Fruit fly (Drosophila melanogaster) whole organism, prepupa: ENCODE data around the gene CG6126.

ENCODE experiments used
- Blimp-1 ChIP-seq: fragments of 200-800 bp; sonication (Bioruptor generic); optimal IDR thresholded peaks from 3 replicates; lab custom pipeline; 2017; ENCODE audit warnings: missing biosample characterization, missing genetic modification characterization, mild to moderate bottlenecking, moderate library complexity, missing genetic modification reagents
- CG10631 ChIP-seq: fragments of 200-800 bp; sonication (Bioruptor generic); optimal IDR thresholded peaks from 2 replicates; lab custom pipeline; 2016; ENCODE audit warnings: missing biosample characterization, missing genetic modification characterization
- CG10669 ChIP-seq: fragments of 200-800 bp; sonication (Bioruptor generic); optimal IDR thresholded peaks from 3 replicates; lab custom pipeline; 2018; ENCODE audit warnings: missing biosample characterization, mild to moderate bottlenecking, missing genetic modification characterization, moderate library complexity
- CG11294 ChIP-seq: fragments of 200-800 bp; sonication (Bioruptor generic); IDR thresholded peaks from 2 replicates; pipeline ENCODE4 v1.3.6; 2022; ENCODE audit warnings: missing biosample characterization, missing genetic modification characterization
- CG11762 ChIP-seq: fragments of 200-800 bp; sonication (Bioruptor generic); optimal IDR thresholded peaks from 3 replicates; lab custom pipeline; 2016; ENCODE audit warnings: missing biosample characterization, missing genetic modification characterization; ENCODE audit not compliant: insufficient read depth
- CG11902 ChIP-seq: fragments of 200-800 bp; sonication (Bioruptor generic); optimal IDR thresholded peaks from 3 replicates; lab custom pipeline; 2016; ENCODE audit warnings: missing biosample characterization, missing genetic modification characterization
- CG15336 ChIP-seq: fragments of 200-800 bp; sonication (Bioruptor generic); IDR thresholded peaks from 2 replicates; pipeline ENCODE4 v1.3.6; 2022; ENCODE audit warnings: missing biosample characterization, missing genetic modification characterization
- CG1621 ChIP-seq: fragments of 200-800 bp; sonication (Bioruptor generic); optimal IDR thresholded peaks from 3 replicates; lab custom pipeline; 2018; ENCODE audit warnings: missing biosample characterization, mild to moderate bottlenecking, missing genetic modification characterization
- CG16779 ChIP-seq: fragments of 200-800 bp; sonication (Bioruptor generic); optimal IDR thresholded peaks from 3 replicates; lab custom pipeline; 2017; ENCODE audit warnings: missing biosample characterization, mild to moderate bottlenecking, missing genetic modification characterization
- CG3032 ChIP-seq: fragments of 200-800 bp; optimal IDR thresholded peaks from 2 replicates; lab custom pipeline; 2019; ENCODE audit warnings: missing biosample characterization, mild to moderate bottlenecking, missing genetic modification characterization, moderate library complexity
- CG31627 ChIP-seq: fragments of 200-800 bp; sonication (Bioruptor generic); optimal IDR thresholded peaks from 3 replicates; lab custom pipeline; 2016; ENCODE audit warnings: missing biosample characterization, missing genetic modification characterization
- CG32006 ChIP-seq: fragments of 200-800 bp; sonication (Bioruptor generic); optimal IDR thresholded peaks from 3 replicates; lab custom pipeline; 2017; ENCODE audit warnings: missing biosample characterization, mild to moderate bottlenecking, missing genetic modification characterization
- CG34406 ChIP-seq: fragments of 200-800 bp; sonication (Bioruptor generic); optimal IDR thresholded peaks from 3 replicates; lab custom pipeline; 2016; ENCODE audit warnings: missing biosample characterization, missing genetic modification characterization
- CG3919 ChIP-seq: fragments of 200-800 bp; sonication (Bioruptor generic); optimal IDR thresholded peaks from 3 replicates; lab custom pipeline; 2016; ENCODE audit warnings: missing biosample characterization, missing genetic modification characterization
- CG4318 ChIP-seq: fragments of 200-800 bp; sonication (Bioruptor generic); optimal IDR thresholded peaks from 3 replicates; lab custom pipeline; 2017; ENCODE audit warnings: missing biosample characterization, mild to moderate bottlenecking, missing genetic modification characterization
- CG6163 ChIP-seq: fragments of 200-800 bp; sonication (Bioruptor generic); IDR thresholded peaks from 3 replicates; pipeline ENCODE4 v1.3.6; 2022; ENCODE audit warnings: missing biosample characterization, missing genetic modification characterization
- CG6276 ChIP-seq: fragments of 200-800 bp; sonication (Bioruptor generic); optimal IDR thresholded peaks from 2 replicates; lab custom pipeline; 2017; ENCODE audit warnings: missing biosample characterization, mild to moderate bottlenecking, missing genetic modification characterization
- CG6792 ChIP-seq: fragments of 200-800 bp; sonication (Bioruptor generic); optimal IDR thresholded peaks from 3 replicates; lab custom pipeline; 2016; ENCODE audit warnings: missing biosample characterization, missing genetic modification characterization
- CG6808 ChIP-seq: fragments of 200-800 bp; sonication (Bioruptor generic); optimal IDR thresholded peaks from 3 replicates; lab custom pipeline; 2017; ENCODE audit warnings: missing biosample characterization, missing genetic modification characterization, mild to moderate bottlenecking, moderate library complexity, missing genetic modification reagents
- CG8119 ChIP-seq: fragments of 200-800 bp; sonication (Bioruptor generic); IDR thresholded peaks from 3 replicates; pipeline ENCODE4 v1.3.6; 2022; ENCODE audit warnings: missing biosample characterization, missing genetic modification characterization
- CG8319 ChIP-seq: fragments of 200-800 bp; sonication (Bioruptor generic); optimal IDR thresholded peaks from 3 replicates; lab custom pipeline; 2016; ENCODE audit warnings: missing biosample characterization, missing genetic modification characterization
- CG8632 ChIP-seq: fragments of 200-800 bp; sonication (Bioruptor generic); optimal IDR thresholded peaks from 3 replicates; lab custom pipeline; 2016; ENCODE audit warnings: missing biosample characterization, missing genetic modification characterization
- Eip75B ChIP-seq: fragments of 200-800 bp; sonication (Bioruptor generic); optimal IDR thresholded peaks from 3 replicates; lab custom pipeline; 2016; ENCODE audit warnings: missing biosample characterization, missing genetic modification characterization
- Eip78C ChIP-seq: fragments of 200-800 bp; sonication (Bioruptor generic); peaks from one replicate; lab custom pipeline; 2016; ENCODE audit warnings: missing biosample characterization, missing genetic modification characterization
- Ets21C ChIP-seq: fragments of 200-800 bp; sonication (Bioruptor generic); optimal IDR thresholded peaks from 3 replicates; lab custom pipeline; 2016; ENCODE audit warnings: missing biosample characterization, missing genetic modification characterization
- Hr38 ChIP-seq: sonication (Bioruptor generic); optimal IDR thresholded peaks from 2 replicates; lab custom pipeline; 2016; ENCODE audit warnings: missing biosample characterization, missing genetic modification characterization
- Hr39 ChIP-seq: fragments of 200-800 bp; sonication (Bioruptor generic); optimal IDR thresholded peaks from 2 replicates; lab custom pipeline; 2016; ENCODE audit warnings: missing biosample characterization, missing genetic modification characterization
- Hr4 ChIP-seq: fragments of 200-800 bp; sonication (Bioruptor generic); optimal IDR thresholded peaks from 3 replicates; lab custom pipeline; 2016; ENCODE audit warnings: missing biosample characterization, missing genetic modification characterization
- Lpt ChIP-seq: fragments of 200-800 bp; sonication (Bioruptor generic); optimal IDR thresholded peaks from 3 replicates; lab custom pipeline; 2016; ENCODE audit warnings: missing biosample characterization, missing genetic modification characterization
- Met ChIP-seq: fragments of 200-800 bp; sonication (Bioruptor generic); optimal IDR thresholded peaks from 3 replicates; lab custom pipeline; 2016; ENCODE audit warnings: missing biosample characterization, missing genetic modification characterization
- OdsH ChIP-seq: fragments of 200-800 bp; sonication (Bioruptor generic); optimal IDR thresholded peaks from 3 replicates; lab custom pipeline; 2016; ENCODE audit warnings: missing biosample characterization, missing genetic modification characterization
- Smox ChIP-seq: fragments of 200-800 bp; sonication (Bioruptor generic); optimal IDR thresholded peaks from 3 replicates; lab custom pipeline; 2016; ENCODE audit warnings: missing biosample characterization, missing genetic modification characterization
- Sox102F ChIP-seq: fragments of 200-800 bp; sonication (Bioruptor generic); optimal IDR thresholded peaks from 2 replicates; lab custom pipeline; 2016; ENCODE audit warnings: missing biosample characterization, mild to moderate bottlenecking, missing genetic modification characterization
- Sox14 ChIP-seq: fragments of 200-800 bp; sonication (Bioruptor generic); optimal IDR thresholded peaks from 3 replicates; lab custom pipeline; 2016; ENCODE audit warnings: missing biosample characterization, missing genetic modification characterization
- Sox15 ChIP-seq: fragments of 200-800 bp; sonication (Bioruptor generic); optimal IDR thresholded peaks from 3 replicates; lab custom pipeline; 2016; ENCODE audit warnings: missing biosample characterization, missing genetic modification characterization
- achi ChIP-seq: fragments of 200-800 bp; sonication (Bioruptor generic); optimal IDR thresholded peaks from 3 replicates; lab custom pipeline; 2016; ENCODE audit warnings: missing biosample characterization, missing genetic modification characterization
- acj6 ChIP-seq: fragments of 200-800 bp; sonication (Bioruptor generic); optimal IDR thresholded peaks from 3 replicates; lab custom pipeline; 2016; ENCODE audit warnings: missing biosample characterization, missing genetic modification characterization
- cyc ChIP-seq: fragments of 200-800 bp; sonication (Bioruptor generic); optimal IDR thresholded peaks from 3 replicates; lab custom pipeline; 2016; ENCODE audit warnings: missing biosample characterization, missing genetic modification characterization
- dac ChIP-seq: fragments of 200-800 bp; sonication (Bioruptor generic); optimal IDR thresholded peaks from 2 replicates; lab custom pipeline; 2017; ENCODE audit warnings: missing biosample characterization, mild to moderate bottlenecking, missing genetic modification characterization
- dsx ChIP-seq: fragments of 200-800 bp; optimal IDR thresholded peaks from 3 replicates; lab custom pipeline; 2019; ENCODE audit warnings: missing biosample characterization, mild to moderate bottlenecking, missing genetic modification characterization, moderate library complexity; ENCODE audit not compliant: poor library complexity, severe bottlenecking
- esn ChIP-seq: fragments of 200-800 bp; sonication (Bioruptor generic); optimal IDR thresholded peaks from 2 replicates; lab custom pipeline; 2016; ENCODE audit warnings: missing biosample characterization, mild to moderate bottlenecking, missing genetic modification characterization, moderate library complexity
- fd59A ChIP-seq: fragments of 200-800 bp; sonication (Bioruptor generic); optimal IDR thresholded peaks from 2 replicates; lab custom pipeline; 2017; ENCODE audit warnings: missing biosample characterization, mild to moderate bottlenecking, missing genetic modification characterization, missing genetic modification reagents
- fd85E ChIP-seq: fragments of 200-800 bp; sonication (Bioruptor generic); optimal IDR thresholded peaks from 3 replicates; lab custom pipeline; 2016; ENCODE audit warnings: missing biosample characterization, missing genetic modification characterization
- fkh ChIP-seq: fragments of 200-800 bp; sonication (Bioruptor generic); optimal IDR thresholded peaks from 3 replicates; lab custom pipeline; 2017; ENCODE audit warnings: missing biosample characterization, mild to moderate bottlenecking, missing genetic modification characterization, moderate library complexity
- net ChIP-seq: fragments of 200-800 bp; sonication (Bioruptor generic); optimal IDR thresholded peaks from 3 replicates; lab custom pipeline; 2016; ENCODE audit warnings: missing biosample characterization, missing genetic modification characterization
- pdm3 ChIP-seq: fragments of 200-800 bp; sonication (Bioruptor generic); optimal IDR thresholded peaks from 3 replicates; lab custom pipeline; 2016; ENCODE audit warnings: missing biosample characterization, missing genetic modification characterization
- salr ChIP-seq, 2 experiments: fragments of 200-800 bp; sonication (Bioruptor generic); optimal IDR thresholded peaks; 3 replicates each; lab custom pipeline; 2016 to 2018; ENCODE audit warnings: missing biosample characterization in 2 of 2, missing genetic modification characterization in 2 of 2, mild to moderate bottlenecking in 1 of 2
- spab ChIP-seq: fragments of 200-800 bp; sonication (Bioruptor generic); optimal IDR thresholded peaks from 2 replicates; lab custom pipeline; 2017; ENCODE audit warnings: missing biosample characterization, mild to moderate bottlenecking, missing genetic modification characterization, missing genetic modification reagents
- ss ChIP-seq, 2 experiments: fragments of 200-800 bp; sonication (Bioruptor generic); optimal IDR thresholded peaks; 2 replicates in 1 of 2; 3 replicates in 1 of 2; lab custom pipeline; 2017 to 2018; ENCODE audit warnings: mild to moderate bottlenecking in 2 of 2, missing biosample characterization in 2 of 2, missing genetic modification characterization in 2 of 2, moderate library complexity in 1 of 2
- svp ChIP-seq: fragments of 200-800 bp; sonication (Bioruptor generic); peaks from one replicate; lab custom pipeline; 2016; ENCODE audit warnings: missing biosample characterization, missing genetic modification characterization
- topi ChIP-seq: fragments of 200-800 bp; sonication (Bioruptor generic); optimal IDR thresholded peaks from 3 replicates; lab custom pipeline; 2016; ENCODE audit warnings: missing biosample characterization, missing genetic modification characterization

CG6126 gene

dm6 chr3R:16205155-16205778, 2.4 kb upstream of the CG6126 start, which contains the start of gene mtSSB:
TSS of gene mtSSB (minus strand) at chr3R:16205250.
- TF ChIP-seq Hr38: no peak
- peak; percentile 91 for TF ChIP-seq Eip78C (GFP tag; lab: Kevin White, UChicago)
- TF ChIP-seq CG6276 (GFP tag; lab: Kevin White, UChicago): no peak
- TF ChIP-seq Hr39: peak; percentile 88
- peak; percentile 73 for TF ChIP-seq CG8319 (GFP tag; lab: Kevin White, UChicago)
- peak; percentile 24 for TF ChIP-seq CG34406 (GFP tag; lab: Kevin White, UChicago)
- no peak for TF ChIP-seq CG4318 (GFP tag; lab: Kevin White, UChicago)
- peak; percentile 69 for TF ChIP-seq topi
- TF ChIP-seq pdm3 (GFP tag; lab: Kevin White, UChicago): peak; percentile 83
- peak; percentile 54 for TF ChIP-seq Ets21C (GFP tag; lab: Kevin White, UChicago)
- no peak for TF ChIP-seq ss (GFP tag; optimal IDR thresholded peaks at IDR 0.05; lab: Kevin White, UChicago)
- TF ChIP-seq CG6808 (GFP tag; lab: Kevin White, UChicago): no peak
- peak; percentile 8 for TF ChIP-seq Smox (GFP tag; lab: Kevin White, UChicago)
- TF ChIP-seq Sox14 (GFP tag; lab: Kevin White, UChicago): peak; percentile 82
- peak; percentile 87 for TF ChIP-seq esn
- TF ChIP-seq CG11902 (GFP tag; lab: Kevin White, UChicago): peak; percentile 45
- no peak for TF ChIP-seq CG8632 (GFP tag; lab: Kevin White, UChicago)
- TF ChIP-seq CG10669 (GFP tag; lab: Kevin White, UChicago): peak; percentile 29
- TF ChIP-seq net (GFP tag; lab: Kevin White, UChicago): peak; percentile 53
- peak; percentile 71 for TF ChIP-seq CG6792 (GFP tag; lab: Kevin White, UChicago)
- TF ChIP-seq CG11294 (GFP tag; lab: Robert Waterston, UW): 0 out of 2 replicates have a peak, but pooled peaks have one; percentile 22
- TF ChIP-seq dsx (GFP tag; lab: Kevin White, UChicago): peak; percentile 100
- TF ChIP-seq acj6 (GFP tag; lab: Kevin White, UChicago): peak; percentile 76
- peak; percentile 91 for TF ChIP-seq CG31627 (GFP tag; lab: Kevin White, UChicago)
- peak; percentile 64 for TF ChIP-seq Hr4 (GFP tag; lab: Kevin White, UChicago)
- TF ChIP-seq Eip75B: peak; percentile 73
- TF ChIP-seq fd59A: no peak
- no peak for TF ChIP-seq CG15336 (GFP tag; lab: Robert Waterston, UW)
- TF ChIP-seq CG32006 (GFP tag; lab: Kevin White, UChicago): peak; percentile 30
- TF ChIP-seq dac (GFP tag; lab: Kevin White, UChicago): no peak
- peak; percentile 62 for TF ChIP-seq Sox102F (GFP tag; lab: Kevin White, UChicago)
- TF ChIP-seq cyc: peak; percentile 91
- no peak for TF ChIP-seq CG8119
- TF ChIP-seq fd85E (GFP tag; lab: Kevin White, UChicago): no peak
- peak in 1 of 2 experiments; percentile 55 for TF ChIP-seq salr (GFP tag; optimal IDR thresholded peaks at IDR 0.05; lab: Kevin White, UChicago)
- no peak for TF ChIP-seq Lpt (GFP tag; lab: Kevin White, UChicago)
- peak; percentile 73 for TF ChIP-seq CG3919 (GFP tag; lab: Kevin White, UChicago)
- peak; percentile 41 for TF ChIP-seq fkh (GFP tag; lab: Kevin White, UChicago)
- peak; percentile 31 for TF ChIP-seq CG3032 (tag; lab: Kevin White, UChicago)
- peak; percentile 67 for TF ChIP-seq CG6163
- peak; percentile 24 for TF ChIP-seq Blimp-1 (GFP tag; lab: Kevin White, UChicago)
- no peak for TF ChIP-seq spab (GFP tag; lab: Kevin White, UChicago)
- peak; percentile 28 for TF ChIP-seq CG10631 (GFP tag; lab: Kevin White, UChicago)
- TF ChIP-seq Sox15 (GFP tag; lab: Kevin White, UChicago): peak; percentile 34
- peak; percentile 75 for TF ChIP-seq OdsH (GFP tag; lab: Kevin White, UChicago)
- TF ChIP-seq achi (GFP tag; lab: Kevin White, UChicago): peak; percentile 22
- TF ChIP-seq CG16779 (tag; lab: Kevin White, UChicago): no peak
- peak; percentile 33 for TF ChIP-seq CG11762 (GFP tag; lab: Kevin White, UChicago)
- peak; percentile 52 for TF ChIP-seq CG1621 (tag; lab: Kevin White, UChicago)
- TF ChIP-seq Met (GFP tag; lab: Kevin White, UChicago): peak; percentile 82
- peak; percentile 86 for TF ChIP-seq svp (GFP tag; lab: Kevin White, UChicago)
